Fruit fly (Drosophila melanogaster): Measurements from ENCODE around the gene Mgat4b.

Mgat4b gene

DNA sequence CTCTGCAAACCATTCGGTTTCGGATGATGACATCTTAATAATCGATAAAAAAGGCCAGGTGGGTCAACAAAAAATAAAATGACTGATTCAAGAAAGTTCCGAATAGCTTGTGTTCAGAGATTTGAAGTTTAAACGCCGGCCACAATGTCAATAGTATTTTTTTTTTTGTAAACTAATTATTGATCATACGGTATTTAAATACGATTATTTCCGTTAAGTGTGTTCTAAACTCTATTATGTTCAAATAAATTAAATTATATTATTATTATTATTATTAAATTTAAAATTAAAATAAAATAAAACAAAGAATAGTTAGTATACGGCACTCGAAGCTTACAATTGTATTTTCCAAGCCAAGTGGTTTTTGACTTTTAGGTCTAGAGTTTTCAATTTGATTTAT is 35.7 kb downstream of the Mgat4b start, which contains the start of gene CG13471:
Gene CG13471, minus strand, starts transcription at position 101 of the 400 bp plus-strand sequence.
- TF ChIP-seq psq (optimal IDR thresholded peaks at IDR 0.05): no peak
- TF ChIP-seq h (optimal IDR thresholded peaks at IDR 0.05): no peak
- TF ChIP-seq ttk (optimal IDR thresholded peaks at IDR 0.05): no peak
- TF ChIP-seq Sin3A (optimal IDR thresholded peaks at IDR 0.05): no peak
- TF ChIP-seq insv (optimal IDR thresholded peaks at IDR 0.05): no peak
- no peak for TF ChIP-seq Myc (optimal IDR thresholded peaks at IDR 0.05)

- TF ChIP-seq psq (optimal IDR thresholded peaks at IDR 0.05) (no peak), Sin3A (optimal IDR thresholded peaks at IDR 0.05) (no peak), h (optimal IDR thresholded peaks at IDR 0.05) (no peak), Myc (optimal IDR thresholded peaks at IDR 0.05) (no peak), ttk (optimal IDR thresholded peaks at IDR 0.05) (no peak), insv (optimal IDR thresholded peaks at IDR 0.05) (no peak)
These were observed 37.3 kb downstream of the Mgat4b start for dm6 chr3L:14731790-14732189.

DNA sequence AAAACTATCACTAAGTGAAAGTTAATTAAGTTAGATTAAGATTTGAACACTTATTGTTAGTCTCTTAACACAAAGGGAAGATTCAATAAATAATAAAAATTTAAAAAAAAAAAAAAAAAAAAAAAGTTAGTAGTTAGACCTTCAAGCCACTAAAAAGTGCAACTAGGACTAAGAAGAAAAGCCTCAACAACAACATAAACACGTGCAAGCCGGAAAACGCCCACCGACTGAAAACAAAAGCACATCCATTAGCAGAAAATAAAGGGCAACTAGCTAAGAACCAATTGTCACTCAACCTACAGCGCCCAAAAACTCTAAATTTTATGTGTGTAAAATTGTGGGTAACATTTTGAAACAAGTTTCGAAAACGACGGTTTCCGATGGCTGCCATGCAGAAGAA is 40.6 kb downstream of the Mgat4b start, which contains the start of gene CG13473:
Gene CG13473, plus strand, starts transcription at position 301 of the 400 bp plus-strand sequence.
- TF ChIP-seq ttk (optimal IDR thresholded peaks at IDR 0.05): no peak
- TF ChIP-seq insv (optimal IDR thresholded peaks at IDR 0.05): no peak
- no peak for TF ChIP-seq Myc (optimal IDR thresholded peaks at IDR 0.05)
- TF ChIP-seq Sin3A (optimal IDR thresholded peaks at IDR 0.05): no peak
- no peak for TF ChIP-seq h (optimal IDR thresholded peaks at IDR 0.05)
- no peak for TF ChIP-seq psq (optimal IDR thresholded peaks at IDR 0.05)

Measured in Kc167 (cell line).